Worm (Caenorhabditis elegans) whole organism, early embryonic: ENCODE measurements around the gene egl-23.
A peak's percentile ranks its signal among the peaks of the same experiment; 100 is the strongest.

ENCODE experiments used
- B0310.2 ChIP-seq: sonication (generic microtip); optimal IDR thresholded peaks from 2 replicates; lab custom pipeline; 2016; ENCODE audit warnings: mild to moderate bottlenecking, missing genetic modification characterization, missing compliant biosample characterization
- F13C5.2 ChIP-seq: sonication (generic microtip); optimal IDR thresholded peaks from 2 replicates; lab custom pipeline; 2017; ENCODE audit warnings: mild to moderate bottlenecking, missing genetic modification characterization, inconsistent platforms, missing compliant biosample characterization
- aly-1 ChIP-seq: sonication (generic microtip); optimal IDR thresholded peaks from 2 replicates; lab custom pipeline; 2016; ENCODE audit warnings: missing genetic modification characterization, missing compliant biosample characterization
- ama-1 ChIP-seq: fragments of 150-350 bp; optimal IDR thresholded peaks from 2 replicates; lab custom pipeline; 2014
- ceh-13 ChIP-seq: fragments of 200-800 bp; sonication (Bioruptor generic); optimal IDR thresholded peaks from 2 replicates; lab custom pipeline; 2018; ENCODE audit warnings: mild to moderate bottlenecking, missing genetic modification characterization, missing compliant biosample characterization
- ceh-36 ChIP-seq: sonication (generic microtip); optimal IDR thresholded peaks from 2 replicates; lab custom pipeline; 2016; ENCODE audit warnings: missing genetic modification characterization, inconsistent platforms, missing compliant biosample characterization
- ets-7 ChIP-seq: sonication (generic microtip); optimal IDR thresholded peaks from 2 replicates; lab custom pipeline; 2016; ENCODE audit warnings: missing genotype, missing genetic modification characterization, missing compliant biosample characterization
- flt-1 ChIP-seq: fragments of 200-800 bp; sonication (Bioruptor generic); IDR thresholded peaks from 2 replicates; pipeline ENCODE4 v1.3.6; 2022; ENCODE audit warnings: missing genetic modification characterization, missing compliant biosample characterization
- hmbx-1 ChIP-seq: sonication (generic microtip); optimal IDR thresholded peaks from 2 replicates; lab custom pipeline; 2016; ENCODE audit warnings: mild to moderate bottlenecking, missing genetic modification characterization, missing compliant biosample characterization
- hmg-4 ChIP-seq: fragments of 200-800 bp; sonication (Bioruptor generic); optimal IDR thresholded peaks from 2 replicates; lab custom pipeline; 2018; ENCODE audit warnings: mild to moderate bottlenecking, missing genetic modification characterization, missing compliant biosample characterization
- hnd-1 ChIP-seq: sonication (generic microtip); optimal IDR thresholded peaks from 2 replicates; lab custom pipeline; 2016; ENCODE audit warnings: missing genetic modification characterization, missing compliant biosample characterization
- pes-1 ChIP-seq: fragments of 200-800 bp; sonication (Bioruptor generic); IDR thresholded peaks from 2 replicates; pipeline ENCODE4 v1.3.6; 2022; ENCODE audit warnings: missing genetic modification reagents, missing genetic modification characterization, missing compliant biosample characterization
- scrt-1 ChIP-seq: fragments of 200-800 bp; sonication (Bioruptor generic); IDR thresholded peaks from 2 replicates; pipeline ENCODE4 v1.3.6; 2022; ENCODE audit warnings: missing genetic modification characterization, missing compliant biosample characterization
- sea-1 ChIP-seq: fragments of 200-800 bp; sonication (Bioruptor generic); conservative IDR thresholded peaks from 2 replicates; pipeline ENCODE4 v1.3.6; 2022; ENCODE audit warnings: missing genetic modification characterization, missing compliant biosample characterization
- tbx-11 ChIP-seq: fragments of 200-800 bp; sonication (Bioruptor generic); IDR thresholded peaks from 2 replicates; pipeline ENCODE4 v1.3.6; 2022; ENCODE audit warnings: missing genetic modification characterization, missing compliant biosample characterization
- tbx-37 ChIP-seq: fragments of 200-800 bp; sonication (Bioruptor generic); conservative IDR thresholded peaks from 2 replicates; pipeline ENCODE4 v1.3.6; 2022; ENCODE audit warnings: missing genetic modification reagents, missing genetic modification characterization, missing compliant biosample characterization
- tra-4 ChIP-seq: sonication (generic microtip); optimal IDR thresholded peaks from 2 replicates; lab custom pipeline; 2017; ENCODE audit warnings: missing genetic modification characterization, missing compliant biosample characterization

The egl-23 gene

ce11 chrIV:13984041-13984440 is 4.8 kb upstream of the egl-23 start, which contains the start of gene tor-2:
TSS of gene tor-2 (minus strand) at chrIV:13984141.
- TF ChIP-seq sea-1 (GFP tag; lab: Robert Waterston, UW) (no peak), aly-1 (tag; lab: Kevin White, UChicago) (no peak)

- TF ChIP-seq ceh-13 (GFP tag; lab: Kevin White, UChicago) = no peak
- TF ChIP-seq flt-1 (GFP tag; lab: Robert Waterston, UW) = no peak
- TF ChIP-seq B0310.2 (tag; lab: Kevin White, UChicago) = no peak
- no peak for TF ChIP-seq sea-1 (GFP tag; lab: Robert Waterston, UW)
- TF ChIP-seq F13C5.2 = no peak
- no peak for TF ChIP-seq hmg-4 (GFP tag; lab: Kevin White, UChicago)
- no peak for TF ChIP-seq hmbx-1 (tag; lab: Kevin White, UChicago)
Measured at ce11 chrIV:13985705-13986104, 3.2 kb upstream of the egl-23 start, which contains the start of gene tor-1. TSS of gene tor-1 (minus strand) at chrIV:13985805.

- TF ChIP-seq hnd-1 = no peak
Measured at ce11 chrIV:13989875-13990274, 994 bp downstream of the egl-23 start.

- no peak for TF ChIP-seq scrt-1
- TF ChIP-seq F13C5.2 = no peak
- TF ChIP-seq ceh-13 (GFP tag; lab: Kevin White, UChicago) = no peak
- TF ChIP-seq tbx-11 (GFP tag; lab: Robert Waterston, UW) = no peak
- no peak for TF ChIP-seq ama-1 (lab: Kevin White, UChicago)
- no peak for TF ChIP-seq tbx-37 (GFP tag; lab: Robert Waterston, UW)
- no peak for TF ChIP-seq ceh-36 (tag; lab: Kevin White, UChicago)
- no peak for TF ChIP-seq ets-7
- no peak for TF ChIP-seq hnd-1
Measured at ce11 chrIV:14001782-14002181, 12.9 kb downstream of the egl-23 start.

ce11 chrIV:14008709-14009108 is 19.8 kb downstream of the egl-23 start:
- TF ChIP-seq scrt-1 (no peak), ceh-13 (GFP tag; lab: Kevin White, UChicago) (no peak), B0310.2 (tag; lab: Kevin White, UChicago) (no peak), sea-1 (GFP tag; lab: Robert Waterston, UW) (no peak), hmg-4 (GFP tag; lab: Kevin White, UChicago) (no peak), F13C5.2 (no peak), aly-1 (tag; lab: Kevin White, UChicago) (no peak), tra-4 (no peak), hmbx-1 (tag; lab: Kevin White, UChicago) (no peak), ceh-36 (tag; lab: Kevin White, UChicago) (no peak), tbx-37 (GFP tag; lab: Robert Waterston, UW) (no peak), pes-1 (GFP tag; lab: Robert Waterston, UW) (no peak), hnd-1 (no peak), ets-7 (no peak), ama-1 (lab: Kevin White, UChicago) (no peak), tbx-11 (GFP tag; lab: Robert Waterston, UW) (no peak), flt-1 (GFP tag; lab: Robert Waterston, UW) (no peak)

ce11 chrIV:14013692-14014091 is 24.8 kb downstream of the egl-23 start:
- TF ChIP-seq sea-1 (GFP tag; lab: Robert Waterston, UW) = peak; percentile 80
- no peak for TF ChIP-seq scrt-1
- TF ChIP-seq tbx-11 (GFP tag; lab: Robert Waterston, UW) = peak; percentile 75
- TF ChIP-seq hmg-4 (GFP tag; lab: Kevin White, UChicago) = no peak
- TF ChIP-seq pes-1 (GFP tag; lab: Robert Waterston, UW) = no peak; the same call in 1 of the 2 replicates
- peak; percentile 4 for TF ChIP-seq B0310.2 (tag; lab: Kevin White, UChicago)
- peak; percentile 62 for TF ChIP-seq hnd-1
- TF ChIP-seq ama-1 (lab: Kevin White, UChicago) = no peak
- TF ChIP-seq aly-1 (tag; lab: Kevin White, UChicago) = no peak
- peak; percentile 72 for TF ChIP-seq tbx-37 (GFP tag; lab: Robert Waterston, UW)
- TF ChIP-seq hmbx-1 (tag; lab: Kevin White, UChicago) = peak; percentile 1
- TF ChIP-seq F13C5.2 = peak; percentile 68
- peak; percentile 67 for TF ChIP-seq ceh-13 (GFP tag; lab: Kevin White, UChicago)
- TF ChIP-seq flt-1 (GFP tag; lab: Robert Waterston, UW) = peak; percentile 81
- TF ChIP-seq ets-7 = no peak

ce11 chrIV:14015844-14016243 is 27.0 kb downstream of the egl-23 start, which contains the start of gene srw-63:
TSS of gene srw-63 (minus strand) at chrIV:14015944.
- TF ChIP-seq tra-4 = no peak
- no peak for TF ChIP-seq ceh-13 (GFP tag; lab: Kevin White, UChicago)
- no peak for TF ChIP-seq pes-1 (GFP tag; lab: Robert Waterston, UW)
- TF ChIP-seq tbx-11 (GFP tag; lab: Robert Waterston, UW) = no peak
- TF ChIP-seq hnd-1 = no peak
- TF ChIP-seq B0310.2 (tag; lab: Kevin White, UChicago) = no peak
- no peak for TF ChIP-seq ets-7
- no peak for TF ChIP-seq F13C5.2
- TF ChIP-seq aly-1 (tag; lab: Kevin White, UChicago) = no peak
- no peak for TF ChIP-seq ama-1 (lab: Kevin White, UChicago)
- TF ChIP-seq tbx-37 (GFP tag; lab: Robert Waterston, UW) = no peak
- no peak for TF ChIP-seq flt-1 (GFP tag; lab: Robert Waterston, UW)
- TF ChIP-seq scrt-1 = no peak
- no peak for TF ChIP-seq ceh-36 (tag; lab: Kevin White, UChicago)
- no peak for TF ChIP-seq hmg-4 (GFP tag; lab: Kevin White, UChicago)
- TF ChIP-seq hmbx-1 (tag; lab: Kevin White, UChicago) = no peak
- TF ChIP-seq sea-1 (GFP tag; lab: Robert Waterston, UW) = no peak

ce11 chrIV:14019883-14020282 is 31.0 kb downstream of the egl-23 start, which contains the start of the genes irld-56 and irld-55:
TSS of gene irld-56 (minus strand) at chrIV:14019983.
TSS of gene irld-55 (plus strand) at chrIV:14020198.
- TF ChIP-seq flt-1 (GFP tag; lab: Robert Waterston, UW) (no peak), hmg-4 (GFP tag; lab: Kevin White, UChicago) (no peak), tbx-37 (GFP tag; lab: Robert Waterston, UW) (no peak), B0310.2 (tag; lab: Kevin White, UChicago) (no peak), aly-1 (tag; lab: Kevin White, UChicago) (no peak), scrt-1 (no peak), sea-1 (GFP tag; lab: Robert Waterston, UW) (no peak), ceh-36 (tag; lab: Kevin White, UChicago) (no peak), pes-1 (GFP tag; lab: Robert Waterston, UW) (no peak), ama-1 (lab: Kevin White, UChicago) (no peak)
